Fruit fly (Drosophila melanogaster) whole organism, prepupa: ENCODE data around the gene CG4004.

Experiments
- CG11762 ChIP-seq: fragments of 200-800 bp; sonication (Bioruptor generic); optimal IDR thresholded peaks from 3 replicates; lab custom pipeline; 2016; ENCODE audit warnings: missing biosample characterization, missing genetic modification characterization; ENCODE audit not compliant: insufficient read depth
- CG11902 ChIP-seq: fragments of 200-800 bp; sonication (Bioruptor generic); optimal IDR thresholded peaks from 3 replicates; lab custom pipeline; 2016; ENCODE audit warnings: missing biosample characterization, missing genetic modification characterization
- CG16779 ChIP-seq: fragments of 200-800 bp; sonication (Bioruptor generic); optimal IDR thresholded peaks from 3 replicates; lab custom pipeline; 2017; ENCODE audit warnings: missing biosample characterization, mild to moderate bottlenecking, missing genetic modification characterization
- CG6792 ChIP-seq: fragments of 200-800 bp; sonication (Bioruptor generic); optimal IDR thresholded peaks from 3 replicates; lab custom pipeline; 2016; ENCODE audit warnings: missing biosample characterization, missing genetic modification characterization
- CG9139 ChIP-seq: fragments of 200-800 bp; sonication (Bioruptor generic); optimal IDR thresholded peaks from 3 replicates; lab custom pipeline; 2017; ENCODE audit warnings: missing biosample characterization, mild to moderate bottlenecking, missing genetic modification characterization
- Eip78C ChIP-seq: fragments of 200-800 bp; sonication (Bioruptor generic); peaks from one replicate; lab custom pipeline; 2016; ENCODE audit warnings: missing biosample characterization, missing genetic modification characterization
- Hr39 ChIP-seq: fragments of 200-800 bp; sonication (Bioruptor generic); optimal IDR thresholded peaks from 2 replicates; lab custom pipeline; 2016; ENCODE audit warnings: missing biosample characterization, missing genetic modification characterization
- Hr4 ChIP-seq: fragments of 200-800 bp; sonication (Bioruptor generic); optimal IDR thresholded peaks from 3 replicates; lab custom pipeline; 2016; ENCODE audit warnings: missing biosample characterization, missing genetic modification characterization
- Met ChIP-seq: fragments of 200-800 bp; sonication (Bioruptor generic); optimal IDR thresholded peaks from 3 replicates; lab custom pipeline; 2016; ENCODE audit warnings: missing biosample characterization, missing genetic modification characterization
- Sox15 ChIP-seq: fragments of 200-800 bp; sonication (Bioruptor generic); optimal IDR thresholded peaks from 3 replicates; lab custom pipeline; 2016; ENCODE audit warnings: missing biosample characterization, missing genetic modification characterization
- cyc ChIP-seq: fragments of 200-800 bp; sonication (Bioruptor generic); optimal IDR thresholded peaks from 3 replicates; lab custom pipeline; 2016; ENCODE audit warnings: missing biosample characterization, missing genetic modification characterization
- lz ChIP-seq: fragments of 200-800 bp; sonication (Bioruptor generic); optimal IDR thresholded peaks from 3 replicates; lab custom pipeline; 2016; ENCODE audit warnings: missing biosample characterization, missing genetic modification characterization
- pdm3 ChIP-seq: fragments of 200-800 bp; sonication (Bioruptor generic); optimal IDR thresholded peaks from 3 replicates; lab custom pipeline; 2016; ENCODE audit warnings: missing biosample characterization, missing genetic modification characterization

dm6 chrX:12723332-12723731 lies 20.7 kb upstream of the CG4004 start:
- TF ChIP-seq Met (GFP tag; lab: Kevin White, UChicago) (no peak), pdm3 (no peak), cyc (GFP tag; lab: Kevin White, UChicago) (no peak), CG11902 (GFP tag; lab: Kevin White, UChicago) (no peak), Sox15 (GFP tag; lab: Kevin White, UChicago) (no peak), CG16779 (tag; lab: Kevin White, UChicago) (peak; percentile 19), CG6792 (GFP tag; lab: Kevin White, UChicago) (no peak), Hr39 (GFP tag; lab: Kevin White, UChicago) (no peak), Eip78C (GFP tag; lab: Kevin White, UChicago) (peak; percentile 49), CG11762 (no peak), CG9139 (GFP tag; lab: Kevin White, UChicago) (no peak), Hr4 (no peak), lz (GFP tag; lab: Kevin White, UChicago) (no peak)
